Fruit fly (Drosophila melanogaster) whole organism: Measurements from ENCODE around the gene CG33493.

Source experiments
- CG8478 ChIP-seq: fragments of >200 bp; optimal IDR thresholded peaks from 2 replicates; lab custom pipeline; 2018; ENCODE audit warnings: inconsistent platforms
- Dll ChIP-seq: fragments of >200 bp; optimal IDR thresholded peaks from 2 replicates; lab custom pipeline; 2017
- EcR ChIP-seq, 2 experiments: fragments of >200 bp; optimal IDR thresholded peaks; 2 replicates each; lab custom pipeline; 2017; ENCODE audit warnings: missing biosample characterization in 2 of 2, missing genetic modification characterization in 2 of 2, missing genetic modification reagents in 2 of 2
- pan ChIP-seq: fragments of >200 bp; optimal IDR thresholded peaks from 2 replicates; lab custom pipeline; 2017
- psq ChIP-seq: fragments of >200 bp; optimal IDR thresholded peaks from 2 replicates; lab custom pipeline; 2017
- usp ChIP-seq: fragments of >200 bp; optimal IDR thresholded peaks from 2 replicates; lab custom pipeline; 2017; ENCODE audit warnings: missing biosample characterization, missing genetic modification characterization, mixed read lengths

CG33493 gene

dm6 chr3L:10734561-10734960 is 41.6 kb upstream of the CG33493 start:
- TF ChIP-seq EcR (GFP tag; optimal IDR thresholded peaks at IDR 0.05; lab: Kevin White, UChicago) = no peak
- no peak for TF ChIP-seq pan (lab: Kevin White, UChicago)
- no peak for TF ChIP-seq CG8478 (lab: Kevin White, UChicago)
- no peak for TF ChIP-seq Dll (lab: Kevin White, UChicago)
- no peak for TF ChIP-seq psq (lab: Kevin White, UChicago)
- TF ChIP-seq usp (GFP tag; lab: Kevin White, UChicago) = no peak

- TF ChIP-seq CG8478 (lab: Kevin White, UChicago) (no peak), Dll (lab: Kevin White, UChicago) (no peak), EcR (GFP tag; optimal IDR thresholded peaks at IDR 0.05; lab: Kevin White, UChicago) (no peak), psq (lab: Kevin White, UChicago) (no peak), pan (lab: Kevin White, UChicago) (no peak), usp (GFP tag; lab: Kevin White, UChicago) (no peak)
These were observed 40.5 kb upstream of the CG33493 start for dm6 chr3L:10733502-10733901.

dm6 chr3L:10732032-10732431 is 39.1 kb upstream of the CG33493 start:
- no peak for TF ChIP-seq pan (lab: Kevin White, UChicago)

DNA sequence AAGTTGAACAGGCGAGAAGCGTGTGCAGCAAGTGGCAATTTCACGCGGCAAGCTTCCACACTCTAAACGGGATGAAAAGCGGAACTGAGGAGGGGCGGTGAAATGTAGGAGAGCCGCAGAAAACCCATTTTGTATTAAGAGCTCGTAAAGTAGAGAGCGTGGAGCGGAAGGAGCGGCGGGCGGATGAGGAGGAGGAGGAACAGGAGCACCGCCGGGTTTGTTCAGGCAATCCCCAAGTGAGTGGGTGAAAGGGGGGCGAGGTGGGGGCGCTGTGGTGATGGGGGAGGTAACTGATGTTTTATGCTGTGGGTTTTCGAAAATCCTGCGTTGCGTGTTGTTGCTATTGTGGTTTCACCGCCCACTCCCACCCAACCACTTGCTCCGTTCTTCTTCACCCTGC is 34.2 kb upstream of the CG33493 start:
- TF ChIP-seq pan (lab: Kevin White, UChicago) = no peak
- no peak for TF ChIP-seq EcR (GFP tag; optimal IDR thresholded peaks at IDR 0.05; lab: Kevin White, UChicago)
- no peak for TF ChIP-seq usp (GFP tag; lab: Kevin White, UChicago)
- no peak for TF ChIP-seq CG8478 (lab: Kevin White, UChicago)
- TF ChIP-seq psq (lab: Kevin White, UChicago) = no peak
- no peak for TF ChIP-seq Dll (lab: Kevin White, UChicago)

DNA sequence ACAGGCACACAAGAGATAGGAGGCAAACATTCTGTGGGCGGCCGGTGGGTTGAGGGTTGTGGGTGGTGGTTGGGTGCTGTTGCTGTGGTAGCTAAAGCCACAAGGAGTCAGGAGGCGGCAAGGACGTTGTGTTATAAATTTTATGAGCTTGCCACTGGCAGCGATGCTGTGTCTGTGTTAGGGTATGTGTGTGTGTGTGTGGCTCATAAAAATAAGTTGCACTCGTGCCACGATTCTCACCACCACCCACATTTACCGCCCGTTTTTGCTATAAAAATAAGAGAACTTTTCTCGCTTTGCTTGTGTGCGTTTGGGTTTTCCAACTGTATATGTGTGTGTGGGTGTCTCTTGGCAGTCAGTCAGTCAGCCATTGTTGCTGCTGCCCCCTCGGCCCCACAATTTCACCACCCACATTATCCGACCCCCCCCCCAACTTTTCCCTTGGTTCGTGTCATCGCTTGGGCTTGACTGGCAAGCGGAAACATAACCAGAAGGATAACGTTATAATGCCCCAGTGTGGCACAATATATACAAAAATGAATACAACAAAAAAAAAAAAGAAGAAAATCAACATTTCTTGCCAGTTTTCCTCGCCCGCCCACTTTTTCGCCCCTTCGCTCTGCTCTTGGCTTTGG is 32.0 kb upstream of the CG33493 start:
- TF ChIP-seq pan (lab: Kevin White, UChicago) = no peak
- no peak for TF ChIP-seq Dll (lab: Kevin White, UChicago)
- no peak for TF ChIP-seq psq (lab: Kevin White, UChicago)
- no peak for TF ChIP-seq CG8478 (lab: Kevin White, UChicago)
- TF ChIP-seq EcR (GFP tag; optimal IDR thresholded peaks at IDR 0.05; lab: Kevin White, UChicago) = no peak

- TF ChIP-seq Dll (lab: Kevin White, UChicago) (no peak), EcR (GFP tag; optimal IDR thresholded peaks at IDR 0.05; lab: Kevin White, UChicago) (no peak), psq (lab: Kevin White, UChicago) (no peak), usp (GFP tag; lab: Kevin White, UChicago) (no peak), CG8478 (lab: Kevin White, UChicago) (no peak), pan (lab: Kevin White, UChicago) (no peak)
These were observed 30.6 kb upstream of the CG33493 start for dm6 chr3L:10723596-10723995.

- TF ChIP-seq EcR (GFP tag; optimal IDR thresholded peaks at IDR 0.05; lab: Kevin White, UChicago) (no peak), psq (lab: Kevin White, UChicago) (no peak), CG8478 (lab: Kevin White, UChicago) (no peak), Dll (lab: Kevin White, UChicago) (no peak), pan (lab: Kevin White, UChicago) (no peak), usp (GFP tag; lab: Kevin White, UChicago) (no peak)
These were observed 29.6 kb upstream of the CG33493 start for dm6 chr3L:10722607-10723006.

- TF ChIP-seq usp (GFP tag; lab: Kevin White, UChicago) (no peak), psq (lab: Kevin White, UChicago) (no peak), EcR (GFP tag; optimal IDR thresholded peaks at IDR 0.05; lab: Kevin White, UChicago) (no peak), pan (lab: Kevin White, UChicago) (no peak), Dll (lab: Kevin White, UChicago) (no peak), CG8478 (lab: Kevin White, UChicago) (no peak)
These were observed 26.8 kb upstream of the CG33493 start for dm6 chr3L:10719771-10720170.

dm6 chr3L:10716342-10716896 is 23.5 kb upstream of the CG33493 start:
- TF ChIP-seq usp (GFP tag; lab: Kevin White, UChicago) = no peak
- no peak for TF ChIP-seq psq (lab: Kevin White, UChicago)
- no peak for TF ChIP-seq Dll (lab: Kevin White, UChicago)
- no peak for TF ChIP-seq pan (lab: Kevin White, UChicago)
- TF ChIP-seq CG8478 (lab: Kevin White, UChicago) = no peak
- no peak for TF ChIP-seq EcR (GFP tag; optimal IDR thresholded peaks at IDR 0.05; lab: Kevin White, UChicago)

DNA sequence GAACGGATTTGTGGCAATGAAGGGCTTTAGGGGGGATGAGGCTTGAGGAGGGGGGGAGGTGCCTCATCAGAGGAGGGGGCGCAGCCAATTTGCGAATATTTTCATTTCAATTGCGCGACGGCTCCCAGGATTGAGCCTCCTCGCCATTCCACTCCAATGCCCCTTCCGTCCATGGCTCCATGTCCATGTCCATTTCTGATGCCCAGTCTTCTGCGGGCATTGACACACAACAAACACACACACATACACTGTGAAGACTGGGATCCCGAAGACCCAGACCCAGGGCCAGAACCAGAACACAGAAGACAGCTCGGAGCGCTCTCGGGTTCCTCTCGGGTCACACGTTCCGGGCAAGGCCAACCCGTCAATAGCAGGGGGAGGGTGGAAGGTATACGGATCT is 22.8 kb upstream of the CG33493 start:
- no peak for TF ChIP-seq usp (GFP tag; lab: Kevin White, UChicago)
- TF ChIP-seq EcR (GFP tag; optimal IDR thresholded peaks at IDR 0.05; lab: Kevin White, UChicago) = peak in 1 of 2 experiments; percentile 82

dm6 chr3L:10713458-10714118 is 20.6 kb upstream of the CG33493 start:
- TF ChIP-seq usp (GFP tag; lab: Kevin White, UChicago) = no peak
- no peak for TF ChIP-seq CG8478 (lab: Kevin White, UChicago)
- no peak for TF ChIP-seq psq (lab: Kevin White, UChicago)
- TF ChIP-seq EcR (GFP tag; optimal IDR thresholded peaks at IDR 0.05; lab: Kevin White, UChicago) = no peak
- no peak for TF ChIP-seq Dll (lab: Kevin White, UChicago)
- TF ChIP-seq pan (lab: Kevin White, UChicago) = no peak
